Worm (Caenorhabditis elegans): ENCODE measurements around the gene fbxa-6.

Gene fbxa-6

DNA sequence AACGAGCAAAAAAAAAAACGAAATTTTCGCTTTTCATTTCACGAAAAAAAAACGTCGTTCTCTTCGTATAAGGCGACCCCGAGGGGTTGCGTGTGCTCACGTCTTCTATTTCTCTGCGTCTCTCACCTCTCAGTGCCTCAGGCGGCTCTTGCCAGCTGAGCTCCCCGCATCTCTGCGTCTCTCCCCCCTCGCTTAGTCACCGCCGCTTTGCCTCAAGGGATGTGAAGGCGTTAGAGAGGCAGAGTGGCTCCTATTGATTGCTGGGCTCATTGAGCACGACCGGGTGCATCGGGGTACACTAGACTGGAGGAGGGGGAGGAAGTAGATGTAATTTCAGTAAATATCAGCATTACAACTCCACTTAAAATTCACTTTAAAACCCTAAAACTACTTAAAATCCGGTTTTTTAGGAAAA lies 22.7 kb upstream of the fbxa-6 start (continued):
- TF ChIP-seq mes-4 (tag; optimal IDR thresholded peaks at IDR 0.05) (no peak), ceh-100 (GFP tag; IDR thresholded peaks at IDR 0.05) (no peak), him-1 (tag; optimal IDR thresholded peaks at IDR 0.05) (no peak), mel-28 (tag; optimal IDR thresholded peaks at IDR 0.05; ENCODE audit: borderline replicate concordance) (no peak), T07F8.4 (tag; optimal IDR thresholded peaks at IDR 0.05) (no peak), cebp-1 (GFP tag; IDR thresholded peaks at IDR 0.05) (no peak), cebp-1 (tag; optimal IDR thresholded peaks at IDR 0.05) (peak; percentile 66), lsl-1 (GFP tag; optimal IDR thresholded peaks at IDR 0.05) (no peak)

DNA sequence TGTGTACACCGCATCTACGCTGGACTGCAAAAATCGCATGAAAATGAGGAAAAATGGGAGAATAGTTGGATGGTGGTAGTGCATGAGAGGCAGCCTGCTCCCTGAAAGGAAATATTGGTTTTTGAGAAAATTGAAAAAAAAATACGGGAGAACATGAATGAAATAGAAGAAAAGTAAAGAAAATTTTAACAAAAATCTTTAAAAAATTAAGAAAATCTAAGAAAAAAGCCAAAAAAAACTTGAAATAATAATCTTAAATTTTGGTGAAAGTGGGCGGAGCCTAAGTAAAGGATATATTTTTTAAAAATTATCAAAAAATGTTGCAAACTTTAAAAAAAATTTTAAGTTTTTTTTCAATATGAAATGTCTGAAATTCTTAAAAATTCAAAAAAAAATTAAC lies 21.0 kb upstream of the fbxa-6 start, which contains the start of gene H10E21.5:
Gene H10E21.5, minus strand, starts transcription at position 101 of the 400 bp plus-strand sequence.
- TF ChIP-seq atf-7 (tag; optimal IDR thresholded peaks at IDR 0.05): no peak
- TF ChIP-seq lag-1 (GFP tag; IDR thresholded peaks at IDR 0.05): no peak
- no peak for TF ChIP-seq rec-8 (tag; optimal IDR thresholded peaks at IDR 0.05)
- TF ChIP-seq lsy-27 (tag; optimal IDR thresholded peaks at IDR 0.05; ENCODE audit: borderline replicate concordance, insufficient read depth): no peak
- no peak for TF ChIP-seq nhr-80 (tag; optimal IDR thresholded peaks at IDR 0.05)
- no peak for TF ChIP-seq F37B4.10 (GFP tag; IDR thresholded peaks at IDR 0.05)
- no peak for TF ChIP-seq madf-6 (GFP tag; IDR thresholded peaks at IDR 0.05)

DNA sequence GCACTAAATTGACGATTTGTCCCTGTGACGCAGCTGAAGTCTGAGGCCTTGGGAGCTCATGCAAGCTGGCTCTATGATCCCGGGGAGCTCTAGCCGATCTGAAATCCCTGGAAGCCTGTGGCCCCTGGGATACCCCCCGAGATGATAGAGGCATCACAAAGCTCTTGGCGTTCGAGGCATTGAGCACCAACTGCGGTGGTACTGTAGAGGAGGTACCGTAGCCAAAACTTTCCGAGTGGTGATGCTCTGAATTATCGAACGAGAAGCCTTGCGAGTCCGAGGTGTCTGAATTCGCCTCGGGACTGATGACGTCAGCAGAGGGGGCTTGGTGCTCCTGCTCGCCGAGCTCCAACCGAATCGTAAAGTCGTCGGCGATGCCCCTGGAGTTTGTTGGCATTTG lies 18.4 kb upstream of the fbxa-6 start:
- no peak for TF ChIP-seq ccch-3 (GFP tag; optimal IDR thresholded peaks at IDR 0.05)
- TF ChIP-seq ceh-58 (GFP tag; IDR thresholded peaks at IDR 0.05): no peak
- TF ChIP-seq nhr-120 (GFP tag; IDR thresholded peaks at IDR 0.05): no peak
- TF ChIP-seq attf-5 (GFP tag; optimal IDR thresholded peaks at IDR 0.05): no peak
- no peak for TF ChIP-seq ama-1 (optimal IDR thresholded peaks at IDR 0.05)
- peak in 1 of 2 experiments; percentile 17 for TF ChIP-seq ama-1 (GFP tag; optimal IDR thresholded peaks at IDR 0.05)
- no peak for TF ChIP-seq nfyb-1 (GFP tag; IDR thresholded peaks at IDR 0.05)
- no peak for TF ChIP-seq efl-1 (GFP tag; optimal IDR thresholded peaks at IDR 0.05)
- TF ChIP-seq hrde-1 (tag; optimal IDR thresholded peaks at IDR 0.05; ENCODE audit: borderline replicate concordance): no peak
- TF ChIP-seq die-1 (tag; optimal IDR thresholded peaks at IDR 0.05): no peak
- no peak for TF ChIP-seq attf-6 (GFP tag; IDR thresholded peaks at IDR 0.05)
- TF ChIP-seq zfh-2 (GFP tag; conservative IDR thresholded peaks at IDR 0.05): peak; percentile 79
- TF ChIP-seq nhr-179 (tag; optimal IDR thresholded peaks at IDR 0.05): no peak

DNA sequence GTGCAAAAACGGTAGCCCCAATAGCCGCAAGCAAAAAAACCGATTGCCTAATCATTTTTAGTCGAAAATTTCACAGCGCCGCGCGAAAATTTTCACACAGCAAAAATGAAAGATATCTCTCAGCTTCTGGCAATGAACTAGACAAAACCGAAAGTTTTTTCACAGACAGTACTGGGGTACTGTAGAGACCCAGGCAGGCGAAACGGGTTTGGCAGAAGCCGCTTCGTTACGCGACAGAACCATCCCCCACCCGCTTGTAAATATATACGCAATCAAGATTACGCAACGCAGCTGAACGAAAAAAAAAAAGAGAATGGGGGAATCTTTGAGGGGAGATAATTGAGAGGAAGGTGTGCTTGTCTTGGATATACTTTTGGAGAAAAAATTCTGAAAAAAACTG lies 16.6 kb upstream of the fbxa-6 start, which contains the start of gene H10E21.4:
Gene H10E21.4, minus strand, starts transcription at position 167 of the 400 bp plus-strand sequence.
- TF ChIP-seq nfya-1 (tag; optimal IDR thresholded peaks at IDR 0.05; ENCODE audit: borderline replicate concordance, insufficient read depth) (no peak), unc-62 (GFP tag; optimal IDR thresholded peaks at IDR 0.05) (no peak), lin-26 (GFP tag; IDR thresholded peaks at IDR 0.05) (no peak)

DNA sequence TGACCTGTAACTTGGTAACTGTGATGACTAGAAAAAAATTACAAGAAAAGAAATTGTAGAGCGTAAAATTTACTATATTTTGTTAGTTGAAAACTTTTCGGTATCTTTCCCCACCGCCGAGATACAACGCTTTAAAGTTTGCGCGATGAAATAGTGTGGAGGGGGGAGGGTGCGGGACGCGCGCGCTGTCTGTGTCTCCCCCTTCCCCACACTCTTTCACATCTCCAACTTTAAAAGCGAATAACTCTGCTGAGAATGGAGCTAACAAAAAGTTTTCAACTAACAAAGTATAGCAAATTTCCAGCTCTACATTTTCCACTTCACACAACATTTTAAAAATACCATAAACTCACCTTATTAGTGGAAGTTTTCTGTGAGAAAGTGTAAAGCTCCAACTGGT lies 14.7 kb upstream of the fbxa-6 start:
- TF ChIP-seq pha-4 (tag; optimal IDR thresholded peaks at IDR 0.05) (no peak), attf-6 (GFP tag; IDR thresholded peaks at IDR 0.05) (no peak), hmg-1.2 (GFP tag; IDR thresholded peaks at IDR 0.05) (peak; percentile 73)

All from whole organism, young adult.